Worm (Caenorhabditis elegans): ENCODE data around the gene srh-133.

- no peak for TF ChIP-seq dao-5 (tag; optimal IDR thresholded peaks at IDR 0.05)
- no peak for TF ChIP-seq W03F9.2 (tag; optimal IDR thresholded peaks at IDR 0.05)
- TF ChIP-seq him-1 (tag; optimal IDR thresholded peaks at IDR 0.05), result no peak
Observed at ce11 chrV:18021464-18021863, 7.4 kb upstream of the srh-133 start.
